Worm (Caenorhabditis elegans): ENCODE data around the gene T15B7.15.

DNA sequence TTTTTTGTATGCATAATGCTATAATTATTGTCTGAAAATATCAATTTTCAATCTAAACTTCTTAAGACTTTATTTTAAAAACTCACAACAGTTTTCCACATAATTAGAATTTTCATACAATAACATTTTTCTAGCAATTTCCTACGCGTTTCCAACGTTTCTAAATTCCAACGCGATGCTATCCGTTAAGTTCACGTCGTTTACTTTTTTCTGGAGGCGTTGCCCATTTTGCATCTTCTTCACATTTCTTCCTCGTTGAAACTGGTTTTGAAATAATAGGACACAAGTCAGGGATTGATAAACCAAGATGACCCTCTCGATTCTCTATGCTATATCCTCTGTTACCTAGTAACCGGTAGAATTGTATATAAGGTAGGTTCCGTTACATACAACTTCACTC, 3.2 kb downstream of the T15B7.15 start, which contains the start of the genes T15B7.14 and col-143:
- TF ChIP-seq pqm-1 (tag; optimal IDR thresholded peaks at IDR 0.05) (no peak), fkh-10 (GFP tag; optimal IDR thresholded peaks at IDR 0.05) (no peak), snpc-4 (tag; optimal IDR thresholded peaks at IDR 0.05) (no peak), hlh-17 (GFP tag; optimal IDR thresholded peaks at IDR 0.05; ENCODE audit: borderline replicate concordance) (no peak), ama-1 (optimal IDR thresholded peaks at IDR 0.05) (no peak), nhr-12 (tag; optimal IDR thresholded peaks at IDR 0.05) (no peak), ces-1 (GFP tag; optimal IDR thresholded peaks at IDR 0.05) (no peak), lin-35 (GFP tag; optimal IDR thresholded peaks at IDR 0.05) (no peak), jun-1 (tag; optimal IDR thresholded peaks at IDR 0.05) (no peak), unc-62 (GFP tag; optimal IDR thresholded peaks at IDR 0.05) (no peak), nhr-28 (tag; optimal IDR thresholded peaks at IDR 0.05) (no peak), lir-3 (tag; optimal IDR thresholded peaks at IDR 0.05; ENCODE audit: poor library complexity) (no peak)

All from whole organism, L1 larva.